Worm (Caenorhabditis elegans): ENCODE results near the gene Y54G11A.17.
"Not testable (repeated sequence)": the region's sequence is repeated elsewhere in the genome, so short reads cannot be mapped to it uniquely, and the experiment has no call there.

The Y54G11A.17 gene

DNA sequence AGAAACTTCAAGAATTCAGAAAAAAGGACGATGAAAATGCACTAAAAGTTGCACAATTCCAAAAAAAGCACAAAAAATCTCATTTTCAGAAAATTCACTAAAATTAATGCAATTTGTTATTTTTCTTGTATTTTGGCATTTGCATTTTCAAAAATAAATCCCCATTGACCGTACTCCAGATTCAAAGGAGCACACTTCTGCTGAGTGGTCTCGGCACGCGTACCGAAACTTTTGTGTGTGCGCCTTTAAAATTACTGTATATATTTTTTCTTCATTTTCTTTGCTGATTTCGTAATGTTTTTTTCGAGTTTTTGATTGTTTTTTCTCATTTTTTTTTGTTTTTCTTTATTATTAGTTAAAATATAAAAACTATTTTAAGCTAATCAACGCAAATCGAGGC is 37.0 kb downstream of the Y54G11A.17 start:
- TF ChIP-seq nhr-10 (tag; optimal IDR thresholded peaks at IDR 0.05) (no peak), mbf-1 (tag; optimal IDR thresholded peaks at IDR 0.05) (no peak), lsy-2 (tag; optimal IDR thresholded peaks at IDR 0.05) (no peak), C34F6.9 (tag; optimal IDR thresholded peaks at IDR 0.05) (no peak), nhr-6 (tag; optimal IDR thresholded peaks at IDR 0.05) (no peak), crh-2 (tag; optimal IDR thresholded peaks at IDR 0.05) (no peak), nhr-23 (tag; optimal IDR thresholded peaks at IDR 0.05) (no peak), Y55F3AM.14 (GFP tag; optimal IDR thresholded peaks at IDR 0.05) (no peak), F13H6.1 (tag; optimal IDR thresholded peaks at IDR 0.05) (no peak), sem-4 (tag; optimal IDR thresholded peaks at IDR 0.05) (no peak), mab-5 (tag; optimal IDR thresholded peaks at IDR 0.05) (no peak)

DNA sequence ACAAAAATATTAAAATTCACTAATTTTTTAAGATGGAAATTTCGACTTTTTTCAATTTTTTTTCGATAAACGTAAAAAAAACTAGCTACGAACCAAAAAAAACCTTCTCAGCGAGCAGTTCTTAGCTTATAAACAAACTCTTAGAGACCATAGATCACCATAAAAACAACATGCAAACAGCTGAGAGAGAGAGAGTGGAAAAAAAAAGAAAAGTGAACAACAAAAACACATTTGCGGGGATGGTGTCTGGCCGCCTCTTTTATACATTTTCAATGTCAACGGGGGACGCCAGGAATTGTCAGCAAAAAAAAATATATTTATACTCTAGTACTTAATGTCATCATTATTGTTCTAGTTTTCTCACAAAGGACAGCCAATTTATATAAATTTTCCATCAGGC is 37.7 kb downstream of the Y54G11A.17 start:
- TF ChIP-seq unc-55 (GFP tag; optimal IDR thresholded peaks at IDR 0.05): no peak
- TF ChIP-seq ceh-82 (tag; optimal IDR thresholded peaks at IDR 0.05): no peak
- TF ChIP-seq crh-2 (tag; optimal IDR thresholded peaks at IDR 0.05): no peak
- no peak for TF ChIP-seq ceh-16 (tag; optimal IDR thresholded peaks at IDR 0.05)
- TF ChIP-seq C34F6.9 (tag; optimal IDR thresholded peaks at IDR 0.05): no peak
- TF ChIP-seq ztf-4 (tag; optimal IDR thresholded peaks at IDR 0.05): no peak
- TF ChIP-seq sem-4 (tag; optimal IDR thresholded peaks at IDR 0.05): no peak
- TF ChIP-seq fos-1 (tag; optimal IDR thresholded peaks at IDR 0.05): no peak
- TF ChIP-seq nhr-23 (tag; optimal IDR thresholded peaks at IDR 0.05): no peak
- TF ChIP-seq aly-2 (tag; optimal IDR thresholded peaks at IDR 0.05): no peak
- no peak for TF ChIP-seq nhr-12 (tag; optimal IDR thresholded peaks at IDR 0.05)
- TF ChIP-seq elt-1 (tag; optimal IDR thresholded peaks at IDR 0.05): no peak
- TF ChIP-seq nhr-129 (tag; optimal IDR thresholded peaks at IDR 0.05): no peak
- no peak for TF ChIP-seq nhr-10 (tag; optimal IDR thresholded peaks at IDR 0.05)
- TF ChIP-seq ama-1 (optimal IDR thresholded peaks at IDR 0.05): no peak
- TF ChIP-seq gmeb-1 (tag; optimal IDR thresholded peaks at IDR 0.05): no peak

DNA sequence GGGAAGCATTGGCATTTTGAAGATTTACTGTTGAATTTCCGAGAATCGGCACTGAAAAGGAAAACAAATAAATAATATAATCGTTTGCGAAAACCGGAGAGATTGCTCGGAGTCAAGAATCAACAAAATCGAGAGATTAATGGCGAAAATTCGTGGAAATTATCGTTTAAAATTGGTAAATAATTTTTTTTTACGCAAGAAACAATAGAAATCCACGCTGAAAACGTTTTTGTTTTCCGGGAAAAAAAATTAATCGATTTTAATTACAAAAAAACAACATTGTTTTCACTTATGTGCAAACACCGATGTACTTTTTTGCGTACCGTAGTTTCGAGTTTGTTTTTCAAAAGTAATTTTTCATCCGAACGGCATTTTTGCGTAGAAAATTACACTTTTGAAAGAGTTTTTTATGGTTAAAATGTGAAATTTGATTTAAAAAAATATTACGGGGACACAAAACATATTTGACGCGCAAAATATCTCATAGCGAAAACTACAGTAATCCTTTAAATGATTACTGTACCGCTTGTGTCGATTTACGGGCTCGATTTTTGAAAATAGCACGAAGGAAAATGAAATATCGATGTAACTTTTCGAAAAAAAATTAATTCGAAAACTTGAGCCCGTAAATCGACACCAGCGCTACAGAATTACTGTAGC is 38.3 kb downstream of the Y54G11A.17 start, which contains the start of gene ctl-3:
TSS of gene ctl-3 (minus strand) at position 51 of the 660 bp plus-strand sequence.
- TF ChIP-seq dmd-4 (tag; optimal IDR thresholded peaks at IDR 0.05): no peak

DNA sequence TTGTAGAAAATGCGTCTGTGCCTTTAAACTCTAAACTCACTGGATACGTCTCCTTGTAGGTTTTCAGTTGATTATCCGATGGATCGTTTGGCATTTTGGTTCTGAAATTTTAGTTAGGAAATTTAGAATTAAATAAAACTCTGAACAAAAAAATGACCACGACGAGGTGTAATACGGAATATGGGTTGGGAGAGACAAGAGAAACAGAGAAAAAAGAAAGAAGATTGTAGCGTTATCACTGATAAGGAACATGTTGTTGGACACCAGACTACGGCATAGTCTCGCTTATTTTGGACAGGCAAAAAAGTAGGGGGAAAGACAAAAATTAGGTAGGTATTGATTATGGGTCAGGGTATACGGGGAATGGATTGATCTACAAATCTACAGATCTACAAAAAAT is 43.0 kb downstream of the Y54G11A.17 start, which contains the start of gene ctl-1:
TSS of gene ctl-1 (minus strand) at position 101 of the 400 bp plus-strand sequence.
- TF ChIP-seq elt-1, elt-3, C34F6.9 (tag; optimal IDR thresholded peaks at IDR 0.05): not testable (repeated sequence)

DNA sequence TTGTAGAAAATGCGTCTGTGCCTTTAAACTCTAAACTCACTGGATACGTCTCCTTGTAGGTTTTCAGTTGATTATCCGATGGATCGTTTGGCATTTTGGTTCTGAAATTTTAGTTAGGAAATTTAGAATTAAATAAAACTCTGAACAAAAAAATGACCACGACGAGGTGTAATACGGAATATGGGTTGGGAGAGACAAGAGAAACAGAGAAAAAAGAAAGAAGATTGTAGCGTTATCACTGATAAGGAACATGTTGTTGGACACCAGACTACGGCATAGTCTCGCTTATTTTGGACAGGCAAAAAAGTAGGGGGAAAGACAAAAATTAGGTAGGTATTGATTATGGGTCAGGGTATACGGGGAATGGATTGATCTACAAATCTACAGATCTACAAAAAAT is 47.3 kb downstream of the Y54G11A.17 start, which contains the start of gene ctl-2:
TSS of gene ctl-2 (minus strand) at position 101 of the 400 bp plus-strand sequence.
- not testable (repeated sequence) for TF ChIP-seq ceh-82, nhr-23, lin-11 (tag; optimal IDR thresholded peaks at IDR 0.05)

DNA sequence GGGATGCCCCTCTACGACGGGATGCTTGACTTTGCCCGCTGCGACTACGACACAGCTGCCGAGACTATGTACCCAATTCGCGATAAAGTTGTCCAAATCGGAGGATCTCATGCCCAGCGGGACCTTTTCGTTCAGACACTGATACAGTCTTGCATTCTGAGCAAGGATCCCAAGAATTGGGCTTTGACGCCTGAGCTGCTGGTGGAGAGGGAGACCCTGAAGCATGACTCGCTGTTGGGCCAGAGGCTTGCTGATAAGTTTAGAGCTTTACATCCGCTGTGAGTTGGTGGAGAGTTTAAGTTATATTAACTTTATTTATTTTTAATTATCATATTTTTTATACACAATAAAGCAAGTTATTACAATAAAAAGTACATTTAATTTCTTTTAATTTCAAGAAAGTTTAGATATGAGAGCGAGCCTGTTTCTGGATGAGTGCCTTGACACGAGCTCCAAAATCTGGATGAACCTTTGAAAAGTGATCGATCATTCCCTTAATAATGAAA is 49.9 kb downstream of the Y54G11A.17 start:
- TF ChIP-seq lin-11 (tag; optimal IDR thresholded peaks at IDR 0.05) (no peak), nhr-77 (tag; optimal IDR thresholded peaks at IDR 0.05) (no peak), lin-13 (GFP tag; optimal IDR thresholded peaks at IDR 0.05) (peak; percentile 24), nhr-12 (tag; optimal IDR thresholded peaks at IDR 0.05) (no peak), C34F6.9 (tag; optimal IDR thresholded peaks at IDR 0.05) (no peak), elt-1 (tag; optimal IDR thresholded peaks at IDR 0.05) (no peak), crh-2 (tag; optimal IDR thresholded peaks at IDR 0.05) (no peak), gmeb-1 (tag; optimal IDR thresholded peaks at IDR 0.05) (peak; percentile 3), ztf-1 (GFP tag; conservative IDR thresholded peaks at IDR 0.05) (no peak)
